Worm (Caenorhabditis elegans) whole organism, L1 larva: ENCODE measurements around the gene col-163.

Source experiments
- C34B4.2 ChIP-seq: sonication (generic microtip); optimal IDR thresholded peaks from 2 replicates; lab custom pipeline; 2017; ENCODE audit warnings: mild to moderate bottlenecking, missing genetic modification characterization, missing compliant biosample characterization
- Y116A8C.19 ChIP-seq: sonication (generic microtip); optimal IDR thresholded peaks from 2 replicates; lab custom pipeline; 2016; ENCODE audit warnings: missing compliant biosample characterization, missing genetic modification characterization, borderline replicate concordance
- ceh-63 ChIP-seq: fragments of 200-800 bp; sonication (Bioruptor generic); optimal IDR thresholded peaks from 2 replicates; lab custom pipeline; 2018; ENCODE audit warnings: mild to moderate bottlenecking, missing genetic modification characterization, missing compliant biosample characterization
- ceh-82 ChIP-seq, 3 experiments: fragments of 150-350 bp in 1 of 3; sonication (generic microtip) in 2 of 3; optimal IDR thresholded peaks; 2 replicates each; lab custom pipeline; 2014 to 2017; ENCODE audit warnings: missing biosample characterization in 3 of 3, missing genetic modification characterization in 3 of 3
- ceh-90 ChIP-seq: sonication (generic microtip); optimal IDR thresholded peaks from 2 replicates; lab custom pipeline; 2016; ENCODE audit warnings: missing genetic modification characterization, missing compliant biosample characterization
- dsc-1 ChIP-seq: sonication (generic microtip); optimal IDR thresholded peaks from 2 replicates; lab custom pipeline; 2016; ENCODE audit warnings: mild to moderate bottlenecking, missing genetic modification characterization, missing compliant biosample characterization
- efl-1 ChIP-seq, 4 experiments: fragments of 150-350 bp; optimal IDR thresholded peaks in 3 of 4; peaks in 1 of 4; 1 replicate in 1 of 4; 2 replicates in 3 of 4; lab custom pipeline; 2014; ENCODE audit warnings: missing biosample characterization in 2 of 4, missing genetic modification characterization in 2 of 4, missing genetic modification reagents in 2 of 4
- egl-27 ChIP-seq, 2 experiments: fragments of 150-350 bp in 1 of 2; sonication (generic microtip); optimal IDR thresholded peaks; 3 replicates each; lab custom pipeline; 2017 to 2018; ENCODE audit warnings: missing biosample characterization in 2 of 2, missing genetic modification characterization in 2 of 2, missing genetic modification reagents in 2 of 2
- elt-2 ChIP-seq: sonication (generic microtip); optimal IDR thresholded peaks from 2 replicates; lab custom pipeline; 2016; ENCODE audit warnings: missing genetic modification characterization, mild to moderate bottlenecking, inconsistent platforms, missing compliant biosample characterization, missing genetic modification reagents
- fkh-10 ChIP-seq: sonication (generic microtip); optimal IDR thresholded peaks from 2 replicates; lab custom pipeline; 2017; ENCODE audit warnings: missing biosample characterization, missing genetic modification reagents, missing genetic modification characterization
- fos-1 ChIP-seq: fragments of 150-350 bp; optimal IDR thresholded peaks from 2 replicates; lab custom pipeline; 2014; ENCODE audit warnings: missing biosample characterization, missing genetic modification characterization
- hpl-2 ChIP-seq: fragments of 150-350 bp; optimal IDR thresholded peaks from 2 replicates; lab custom pipeline; 2014; ENCODE audit warnings: missing biosample characterization, missing genetic modification reagents, missing genetic modification characterization
- jun-1 ChIP-seq: fragments of 150-350 bp; optimal IDR thresholded peaks from 2 replicates; lab custom pipeline; 2014; ENCODE audit warnings: missing biosample characterization, missing genetic modification reagents, missing genetic modification characterization
- lin-14 ChIP-seq: fragments of 200-800 bp; sonication (Bioruptor generic); optimal IDR thresholded peaks from 2 replicates; lab custom pipeline; 2018; ENCODE audit warnings: mild to moderate bottlenecking, missing genetic modification characterization, moderate library complexity, missing compliant biosample characterization
- lin-39 ChIP-seq: fragments of 150-350 bp; optimal IDR thresholded peaks from 2 replicates; lab custom pipeline; 2014; ENCODE audit warnings: missing biosample characterization, missing genetic modification reagents, missing genetic modification characterization
- lsy-2 ChIP-seq, 2 experiments: fragments of 150-350 bp; optimal IDR thresholded peaks; 2 replicates each; lab custom pipeline; 2014; ENCODE audit warnings: missing biosample characterization in 2 of 2, missing genetic modification characterization in 2 of 2
- mdl-1 ChIP-seq, 2 experiments: fragments of 150-350 bp; optimal IDR thresholded peaks; 2 replicates each; lab custom pipeline; 2014 to 2017; ENCODE audit warnings: missing biosample characterization in 2 of 2, missing genetic modification characterization in 2 of 2, inconsistent platforms in 1 of 2
- mef-2 ChIP-seq: fragments of 150-350 bp; optimal IDR thresholded peaks from 2 replicates; lab custom pipeline; 2014; ENCODE audit warnings: missing biosample characterization, missing genetic modification characterization
- nhr-11 ChIP-seq: fragments of 150-350 bp; optimal IDR thresholded peaks from 2 replicates; lab custom pipeline; 2014; ENCODE audit warnings: missing biosample characterization, missing genetic modification characterization
- nhr-20 ChIP-seq: sonication (generic microtip); optimal IDR thresholded peaks from 2 replicates; lab custom pipeline; 2016; ENCODE audit warnings: mild to moderate bottlenecking, missing genetic modification characterization, missing compliant biosample characterization
- nhr-237 ChIP-seq: fragments of 150-350 bp; optimal IDR thresholded peaks from 2 replicates; lab custom pipeline; 2014; ENCODE audit warnings: missing biosample characterization, missing genetic modification characterization
- nhr-28 ChIP-seq: fragments of 150-350 bp; optimal IDR thresholded peaks from 2 replicates; lab custom pipeline; 2014; ENCODE audit warnings: missing biosample characterization, missing genetic modification characterization
- nhr-47 ChIP-seq: sonication (generic microtip); optimal IDR thresholded peaks from 2 replicates; lab custom pipeline; 2016; ENCODE audit warnings: mild to moderate bottlenecking, missing genetic modification characterization, moderate library complexity, missing compliant biosample characterization
- nhr-77 ChIP-seq: fragments of 150-350 bp; optimal IDR thresholded peaks from 2 replicates; lab custom pipeline; 2014; ENCODE audit warnings: missing biosample characterization, missing genetic modification characterization
- pag-3 ChIP-seq: sonication (generic microtip); optimal IDR thresholded peaks from 2 replicates; lab custom pipeline; 2017; ENCODE audit warnings: missing genetic modification characterization, mild to moderate bottlenecking, missing compliant biosample characterization, antibody characterized with exemption, borderline replicate concordance; ENCODE audit not compliant: insufficient read depth
- rnt-1 ChIP-seq: sonication (generic microtip); optimal IDR thresholded peaks from 2 replicates; lab custom pipeline; 2016; ENCODE audit warnings: mild to moderate bottlenecking, missing genetic modification characterization, moderate library complexity, missing compliant biosample characterization
- snu-23 ChIP-seq: sonication (generic microtip); optimal IDR thresholded peaks from 2 replicates; lab custom pipeline; 2016; ENCODE audit warnings: missing genetic modification characterization, missing compliant biosample characterization
- sox-4 ChIP-seq: sonication (generic microtip); optimal IDR thresholded peaks from 2 replicates; lab custom pipeline; 2016; ENCODE audit warnings: missing genetic modification characterization, missing compliant biosample characterization
- sptf-1 ChIP-seq: fragments of 150-350 bp; optimal IDR thresholded peaks from 2 replicates; lab custom pipeline; 2014; ENCODE audit warnings: missing biosample characterization, missing genetic modification characterization
- swsn-7 ChIP-seq: sonication (generic microtip); optimal IDR thresholded peaks from 2 replicates; lab custom pipeline; 2016; ENCODE audit warnings: missing genetic modification characterization, missing compliant biosample characterization
- tbx-2 ChIP-seq: sonication (generic microtip); optimal IDR thresholded peaks from 2 replicates; lab custom pipeline; 2016; ENCODE audit warnings: missing genetic modification characterization, missing compliant biosample characterization
- tlp-1 ChIP-seq: fragments of 150-350 bp; optimal IDR thresholded peaks from 2 replicates; lab custom pipeline; 2014; ENCODE audit warnings: missing biosample characterization, missing genetic modification characterization
- unc-130 ChIP-seq: fragments of 150-350 bp; optimal IDR thresholded peaks from 2 replicates; lab custom pipeline; 2017; ENCODE audit warnings: missing biosample characterization, missing genetic modification characterization, inconsistent platforms
- unc-62 ChIP-seq: fragments of 150-350 bp; optimal IDR thresholded peaks from 2 replicates; lab custom pipeline; 2014; ENCODE audit warnings: missing biosample characterization, missing genetic modification reagents, missing genetic modification characterization
- vab-15 ChIP-seq: sonication (generic microtip); optimal IDR thresholded peaks from 2 replicates; lab custom pipeline; 2017; ENCODE audit warnings: missing genotype, mild to moderate bottlenecking, missing genetic modification characterization, missing compliant biosample characterization
- xbp-1 ChIP-seq: sonication (generic microtip); optimal IDR thresholded peaks from 2 replicates; lab custom pipeline; 2016; ENCODE audit warnings: missing genetic modification characterization, missing compliant biosample characterization
- zag-1 ChIP-seq: fragments of 150-350 bp; optimal IDR thresholded peaks from 2 replicates; lab custom pipeline; 2014; ENCODE audit warnings: missing biosample characterization, missing genetic modification characterization
- zip-4 ChIP-seq: fragments of 200-800 bp; sonication (Bioruptor generic); optimal IDR thresholded peaks from 2 replicates; lab custom pipeline; 2018; ENCODE audit warnings: mild to moderate bottlenecking, missing genetic modification characterization, moderate library complexity, missing compliant biosample characterization
- ztf-11 ChIP-seq, 2 experiments: sonication (generic microtip); optimal IDR thresholded peaks; 2 replicates each; lab custom pipeline; 2016 to 2017; ENCODE audit warnings: missing genetic modification characterization in 2 of 2, missing biosample characterization in 1 of 2, missing compliant biosample characterization in 1 of 2

The col-163 gene

DNA sequence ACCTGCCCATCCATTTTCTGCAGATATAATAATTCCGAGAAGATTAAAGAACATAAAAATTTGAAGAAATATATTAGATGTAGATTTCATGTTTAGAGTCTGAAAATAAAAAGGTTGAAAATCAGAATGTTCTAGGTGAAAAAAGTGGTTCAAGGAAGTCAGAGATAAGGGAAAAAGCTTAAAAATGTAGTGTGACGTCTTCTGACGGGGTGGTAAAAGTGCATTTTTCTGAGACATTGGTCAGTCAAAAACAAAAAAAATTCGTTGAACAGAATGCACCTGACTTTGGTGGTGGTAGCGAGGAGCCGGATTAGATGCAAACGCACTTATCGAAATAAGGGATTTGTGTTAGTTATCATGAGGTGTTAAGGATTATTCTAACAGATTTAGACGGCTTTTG is 6.7 kb downstream of the col-163 start, which contains the start of gene F46B3.23:
TSS of gene F46B3.23 (minus strand) at position 101 of the 400 bp plus-strand sequence.
- TF ChIP-seq zag-1 (tag; lab: Kevin White, UChicago), result no peak
- peak; percentile 65 for TF ChIP-seq dsc-1 (tag; lab: Kevin White, UChicago)

- no peak for TF ChIP-seq lsy-2 (tag; optimal IDR thresholded peaks at IDR 0.05; lab: Kevin White, UChicago)
- TF ChIP-seq lin-14 (GFP tag; lab: Kevin White, UChicago), result no peak
- no peak for TF ChIP-seq xbp-1
- no peak for TF ChIP-seq unc-62 (GFP tag; lab: Kevin White, UChicago)
- no peak for TF ChIP-seq zip-4
- no peak for TF ChIP-seq C34B4.2 (tag; lab: Kevin White, UChicago)
- TF ChIP-seq unc-130 (tag; lab: Kevin White, UChicago), result no peak
- TF ChIP-seq mef-2, result no peak
- no peak for TF ChIP-seq ceh-63 (GFP tag; lab: Kevin White, UChicago)
- no peak for TF ChIP-seq Y116A8C.19 (tag; lab: Kevin White, UChicago)
- TF ChIP-seq sptf-1 (tag; lab: Kevin White, UChicago), result no peak
- no peak for TF ChIP-seq ztf-11 (tag; optimal IDR thresholded peaks at IDR 0.05; lab: Kevin White, UChicago)
- no peak for TF ChIP-seq nhr-20 (tag; lab: Kevin White, UChicago)
Measured at ce11 chrV:20608688-20609087, 8.8 kb downstream of the col-163 start, which contains the start of gene ttr-12. ttr-12 (minus strand) TSS chrV:20608788.

DNA sequence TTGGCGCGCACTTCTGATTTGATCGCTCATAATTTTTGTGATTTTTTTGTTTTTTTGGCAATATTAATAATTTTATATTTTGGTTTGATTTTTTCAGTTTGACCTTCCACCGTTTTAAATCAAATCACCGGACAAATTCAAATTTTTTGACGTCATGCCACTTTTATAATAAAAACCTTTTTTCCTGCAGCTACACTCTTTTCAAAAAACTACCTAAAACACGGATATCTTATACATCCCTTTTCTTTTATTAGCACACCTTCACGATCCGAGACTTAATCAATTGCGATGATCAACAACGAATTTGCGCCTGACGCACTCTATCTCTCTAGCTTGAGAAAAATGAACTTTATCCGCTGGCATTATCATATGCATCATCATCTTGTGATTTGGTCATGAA is 9.6 kb downstream of the col-163 start, which contains the start of gene grd-2:
TSS of gene grd-2 (plus strand) at position 301 of the 400 bp plus-strand sequence.
- TF ChIP-seq vab-15 (tag; lab: Kevin White, UChicago) (no peak), nhr-47 (no peak), nhr-20 (tag; lab: Kevin White, UChicago) (no peak), mef-2 (no peak), snu-23 (GFP tag; lab: Kevin White, UChicago) (no peak), nhr-11 (tag; lab: Kevin White, UChicago) (no peak), ceh-82 (tag; optimal IDR thresholded peaks at IDR 0.05; lab: Kevin White, UChicago) (no peak), nhr-237 (no peak), sox-4 (tag; lab: Kevin White, UChicago) (no peak), tbx-2 (tag; lab: Kevin White, UChicago) (no peak), pag-3 (tag; lab: Kevin White, UChicago) (no peak), lsy-2 (tag; optimal IDR thresholded peaks at IDR 0.05; lab: Kevin White, UChicago) (no peak), rnt-1 (tag; lab: Kevin White, UChicago) (no peak), efl-1 (optimal IDR thresholded peaks at IDR 0.05; lab: Kevin White, UChicago) (no peak), efl-1 (GFP tag; optimal IDR thresholded peaks at IDR 0.05 in 1 of 2; lab: Kevin White, UChicago) (no peak), nhr-77 (tag; lab: Kevin White, UChicago) (no peak)

DNA sequence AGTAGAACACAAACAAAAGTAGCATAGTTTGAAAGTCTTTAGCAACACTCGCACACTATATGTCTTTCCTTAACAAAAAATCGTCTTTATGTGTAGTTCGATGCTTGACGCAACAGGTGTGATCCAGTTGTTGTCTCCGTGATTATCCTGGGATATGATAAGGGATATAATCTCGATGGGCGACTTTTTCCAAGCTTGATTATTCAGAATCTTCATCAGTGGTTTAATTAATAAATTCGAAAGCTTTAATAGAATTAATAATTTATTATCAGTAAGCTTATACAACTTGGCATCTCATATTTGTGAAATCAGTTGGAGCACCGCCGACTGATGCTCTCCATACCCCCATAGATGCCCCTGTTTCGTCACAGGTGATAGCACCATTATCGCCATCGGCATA is 18.7 kb downstream of the col-163 start, which contains the start of gene F46B3.7:
TSS of gene F46B3.7 (minus strand) at position 101 of the 400 bp plus-strand sequence.
- TF ChIP-seq nhr-28 (no peak), ceh-63 (GFP tag; lab: Kevin White, UChicago) (no peak), nhr-11 (tag; lab: Kevin White, UChicago) (no peak), fkh-10 (no peak), ceh-90 (no peak), fos-1 (tag; lab: Kevin White, UChicago) (no peak), tlp-1 (tag; lab: Kevin White, UChicago) (no peak), mdl-1 (tag; optimal IDR thresholded peaks at IDR 0.05; lab: Kevin White, UChicago) (no peak), lin-14 (GFP tag; lab: Kevin White, UChicago) (no peak), nhr-237 (no peak), unc-62 (GFP tag; lab: Kevin White, UChicago) (no peak), ztf-11 (tag; optimal IDR thresholded peaks at IDR 0.05; lab: Kevin White, UChicago) (no peak), elt-2 (tag; lab: Kevin White, UChicago) (no peak), zip-4 (no peak), lin-39 (no peak), swsn-7 (tag; lab: Kevin White, UChicago) (no peak), egl-27 (tag; optimal IDR thresholded peaks at IDR 0.05; lab: Kevin White, UChicago) (no peak), jun-1 (tag; lab: Kevin White, UChicago) (no peak), sox-4 (tag; lab: Kevin White, UChicago) (no peak), hpl-2 (no peak)
- TF ChIP-seq, all 84 proteins: peak for 0
